Worm (Caenorhabditis elegans) whole organism, early embryonic: ENCODE results near the gene his-59.

Experiments
- B0310.2 ChIP-seq: sonication (generic microtip); optimal IDR thresholded peaks from 2 replicates; lab custom pipeline; 2016; ENCODE audit warnings: mild to moderate bottlenecking, missing genetic modification characterization, missing compliant biosample characterization
- ama-1 ChIP-seq: fragments of 150-350 bp; optimal IDR thresholded peaks from 2 replicates; lab custom pipeline; 2014
- ceh-36 ChIP-seq: sonication (generic microtip); optimal IDR thresholded peaks from 2 replicates; lab custom pipeline; 2016; ENCODE audit warnings: missing genetic modification characterization, inconsistent platforms, missing compliant biosample characterization
- ets-7 ChIP-seq: sonication (generic microtip); optimal IDR thresholded peaks from 2 replicates; lab custom pipeline; 2016; ENCODE audit warnings: missing genotype, missing genetic modification characterization, missing compliant biosample characterization
- flt-1 ChIP-seq: fragments of 200-800 bp; sonication (Bioruptor generic); IDR thresholded peaks from 2 replicates; pipeline ENCODE4 v1.3.6; 2022; ENCODE audit warnings: missing genetic modification characterization, missing compliant biosample characterization
- hmbx-1 ChIP-seq: sonication (generic microtip); optimal IDR thresholded peaks from 2 replicates; lab custom pipeline; 2016; ENCODE audit warnings: mild to moderate bottlenecking, missing genetic modification characterization, missing compliant biosample characterization
- hmg-4 ChIP-seq: fragments of 200-800 bp; sonication (Bioruptor generic); optimal IDR thresholded peaks from 2 replicates; lab custom pipeline; 2018; ENCODE audit warnings: mild to moderate bottlenecking, missing genetic modification characterization, missing compliant biosample characterization
- hnd-1 ChIP-seq: sonication (generic microtip); optimal IDR thresholded peaks from 2 replicates; lab custom pipeline; 2016; ENCODE audit warnings: missing genetic modification characterization, missing compliant biosample characterization
- pes-1 ChIP-seq: fragments of 200-800 bp; sonication (Bioruptor generic); IDR thresholded peaks from 2 replicates; pipeline ENCODE4 v1.3.6; 2022; ENCODE audit warnings: missing genetic modification reagents, missing genetic modification characterization, missing compliant biosample characterization
- scrt-1 ChIP-seq: fragments of 200-800 bp; sonication (Bioruptor generic); IDR thresholded peaks from 2 replicates; pipeline ENCODE4 v1.3.6; 2022; ENCODE audit warnings: missing genetic modification characterization, missing compliant biosample characterization
- sea-1 ChIP-seq: fragments of 200-800 bp; sonication (Bioruptor generic); conservative IDR thresholded peaks from 2 replicates; pipeline ENCODE4 v1.3.6; 2022; ENCODE audit warnings: missing genetic modification characterization, missing compliant biosample characterization
- tbx-11 ChIP-seq: fragments of 200-800 bp; sonication (Bioruptor generic); IDR thresholded peaks from 2 replicates; pipeline ENCODE4 v1.3.6; 2022; ENCODE audit warnings: missing genetic modification characterization, missing compliant biosample characterization
- tra-4 ChIP-seq: sonication (generic microtip); optimal IDR thresholded peaks from 2 replicates; lab custom pipeline; 2017; ENCODE audit warnings: missing genetic modification characterization, missing compliant biosample characterization

DNA sequence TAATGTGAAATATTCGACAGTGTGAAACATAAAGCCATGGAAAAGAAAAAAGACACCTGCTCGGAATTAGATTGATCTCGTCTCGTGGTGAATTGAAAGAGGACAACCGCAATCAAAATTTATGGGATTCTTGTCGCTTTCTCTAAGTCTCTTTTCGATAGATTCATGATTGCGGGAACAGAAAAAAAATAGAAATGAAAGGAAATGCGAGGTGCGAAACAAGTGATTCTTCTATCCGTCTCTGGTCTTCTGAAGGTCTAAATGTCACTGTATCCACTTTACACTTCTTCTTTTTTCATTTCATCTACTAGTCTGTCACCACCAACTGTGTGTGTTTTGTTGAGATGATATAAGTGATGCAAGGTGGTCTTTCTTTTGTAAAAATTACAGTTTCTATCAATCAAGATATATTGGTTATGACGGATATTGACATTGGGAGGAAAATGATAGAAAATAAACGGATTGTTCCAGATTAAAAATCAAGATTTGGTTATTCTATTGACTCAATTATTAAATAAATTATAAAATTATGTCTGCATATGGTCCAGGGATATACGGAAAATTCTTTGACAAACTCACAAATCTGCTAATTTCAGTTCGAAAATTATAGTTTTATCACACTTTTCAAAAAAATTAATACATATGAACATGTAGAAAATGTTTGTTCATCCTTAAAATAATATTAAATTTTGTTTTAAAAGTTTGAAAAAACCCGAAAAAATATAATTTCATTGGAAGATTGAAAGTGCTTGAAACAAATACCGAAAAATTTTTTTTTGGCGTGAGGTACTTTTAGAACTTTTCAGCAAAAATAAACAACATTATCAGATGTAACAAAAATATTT, 42.4 kb downstream of the his-59 start:
- TF ChIP-seq hnd-1 (tag; lab: Kevin White, UChicago) (no peak), tbx-11 (GFP tag; lab: Robert Waterston, UW) (no peak), hmbx-1 (tag; lab: Kevin White, UChicago) (no peak), hmg-4 (GFP tag; lab: Kevin White, UChicago) (no peak), pes-1 (no peak), flt-1 (GFP tag; lab: Robert Waterston, UW) (no peak), ceh-36 (tag; lab: Kevin White, UChicago) (no peak), ets-7 (no peak), tra-4 (tag; lab: Kevin White, UChicago) (no peak), ama-1 (no peak), sea-1 (no peak), scrt-1 (no peak), B0310.2 (tag; lab: Kevin White, UChicago) (no peak)
